Fruit fly (Drosophila melanogaster) whole organism, embryonic: Measurements from ENCODE around the gene CG12009.

Source experiments
- Atf3 ChIP-seq: fragments of 200-800 bp; sonication (Bioruptor generic); optimal IDR thresholded peaks from 3 replicates; lab custom pipeline; 2016; ENCODE audit warnings: missing biosample characterization, missing genetic modification characterization
- CG10979 ChIP-seq: fragments of 200-800 bp; sonication (Bioruptor generic); optimal IDR thresholded peaks from 2 replicates; lab custom pipeline; 2018; ENCODE audit warnings: missing biosample characterization, mild to moderate bottlenecking, missing genetic modification characterization, moderate library complexity
- Mrtf ChIP-seq: fragments of 200-800 bp; sonication (Bioruptor generic); IDR thresholded peaks from 3 replicates; pipeline ENCODE4 v1.3.6; 2022; ENCODE audit warnings: missing biosample characterization, missing genetic modification characterization
- Ptx1 ChIP-seq: fragments of 200-800 bp; sonication (Bioruptor generic); IDR thresholded peaks from 2 replicates; pipeline ENCODE4 v1.3.6; 2022; ENCODE audit warnings: missing biosample characterization, missing genetic modification characterization
- kay ChIP-seq: fragments of 200-800 bp; sonication (Bioruptor generic); optimal IDR thresholded peaks from 2 replicates; lab custom pipeline; 2016; ENCODE audit warnings: missing biosample characterization, missing genetic modification characterization
- wor ChIP-seq: fragments of 200-800 bp; sonication (Bioruptor generic); IDR thresholded peaks from 2 replicates; pipeline ENCODE4 v1.3.6; 2022; ENCODE audit warnings: missing biosample characterization, missing genetic modification characterization

dm6 chr3L:3314049-3314448, 22.8 kb downstream of the CG12009 start, which contains the start of gene Drsl2:
- no peak for TF ChIP-seq CG10979 (tag; lab: Kevin White, UChicago)
- TF ChIP-seq Mrtf: no peak
- no peak for TF ChIP-seq Ptx1 (GFP tag; lab: Robert Waterston, UW)
- no peak for TF ChIP-seq wor (GFP tag; lab: Robert Waterston, UW)
- no peak for TF ChIP-seq kay (GFP tag; lab: Kevin White, UChicago)
- no peak for TF ChIP-seq Atf3 (GFP tag; lab: Kevin White, UChicago)
